Worm (Caenorhabditis elegans): ENCODE results near the gene K03A11.1.

- TF ChIP-seq jun-1 (tag; optimal IDR thresholded peaks at IDR 0.05) (no peak), egl-27 (tag; optimal IDR thresholded peaks at IDR 0.05) (no peak), nhr-25 (tag; optimal IDR thresholded peaks at IDR 0.05) (no peak), nhr-11 (tag; optimal IDR thresholded peaks at IDR 0.05) (no peak), lin-39 (tag; optimal IDR thresholded peaks at IDR 0.05) (no peak), unc-62 (GFP tag; optimal IDR thresholded peaks at IDR 0.05) (no peak), ama-1 (optimal IDR thresholded peaks at IDR 0.05) (no peak)
Observed at ce11 chrX:13084273-13084672, 32.8 kb downstream of the K03A11.1 start, which contains the start of gene R03G8.1.

All from whole organism, L3 larva.